Fruit fly (Drosophila melanogaster) whole organism: ENCODE data around the gene CG17134.

Experiments used
- CG8478 ChIP-seq: fragments of >200 bp; optimal IDR thresholded peaks from 2 replicates; lab custom pipeline; 2018; ENCODE audit warnings: inconsistent platforms
- Dll ChIP-seq: fragments of >200 bp; optimal IDR thresholded peaks from 2 replicates; lab custom pipeline; 2017
- EcR ChIP-seq, 2 experiments: fragments of >200 bp; optimal IDR thresholded peaks; 2 replicates each; lab custom pipeline; 2017; ENCODE audit warnings: missing biosample characterization in 2 of 2, missing genetic modification characterization in 2 of 2, missing genetic modification reagents in 2 of 2
- pan ChIP-seq: fragments of >200 bp; optimal IDR thresholded peaks from 2 replicates; lab custom pipeline; 2017
- psq ChIP-seq: fragments of >200 bp; optimal IDR thresholded peaks from 2 replicates; lab custom pipeline; 2017
- usp ChIP-seq: fragments of >200 bp; optimal IDR thresholded peaks from 2 replicates; lab custom pipeline; 2017; ENCODE audit warnings: missing biosample characterization, missing genetic modification characterization, mixed read lengths

CG17134 gene

dm6 chr2L:10869867-10870266 is 49.4 kb downstream of the CG17134 start, which contains the start of gene CG12517:
TSS of gene CG12517 (plus strand) at chr2L:10870167.
- no peak for TF ChIP-seq usp
- no peak for TF ChIP-seq Dll
- no peak for TF ChIP-seq EcR (GFP tag; optimal IDR thresholded peaks at IDR 0.05; lab: Kevin White, UChicago)
- TF ChIP-seq psq (lab: Kevin White, UChicago), result no peak
- no peak for TF ChIP-seq pan
- TF ChIP-seq CG8478, result no peak
